Worm (Caenorhabditis elegans): ENCODE data around the gene cls-2.

DNA sequence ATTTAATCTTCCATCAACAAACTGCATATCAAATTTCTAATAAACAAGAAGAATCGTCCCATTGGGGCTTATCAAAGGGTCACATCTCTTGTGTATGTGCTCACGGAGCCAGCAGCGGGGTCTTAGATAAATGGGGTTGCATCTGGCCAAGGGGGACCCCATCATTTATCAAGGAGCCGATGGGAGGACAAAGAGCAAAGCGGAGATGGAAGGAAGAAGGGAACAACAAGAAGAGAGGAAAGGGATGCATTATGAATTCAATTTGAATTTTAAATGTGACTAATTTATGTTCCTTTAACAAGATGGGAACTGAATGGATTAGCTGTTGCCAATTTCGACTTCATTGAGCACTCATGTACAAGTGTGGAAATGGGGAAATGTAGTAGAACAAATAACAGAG lies 29.5 kb downstream of the cls-2 start:
- no peak for TF ChIP-seq nhr-90 (tag; optimal IDR thresholded peaks at IDR 0.05; ENCODE audit: poor library complexity)
- no peak for TF ChIP-seq ces-1 (GFP tag; optimal IDR thresholded peaks at IDR 0.05)
- peak; percentile 21 for TF ChIP-seq lin-39 (tag; optimal IDR thresholded peaks at IDR 0.05)
- no peak for TF ChIP-seq mdl-1 (tag; optimal IDR thresholded peaks at IDR 0.05)
- TF ChIP-seq lsy-2 (tag; optimal IDR thresholded peaks at IDR 0.05), result peak in 1 of 2 experiments; percentile 16
- TF ChIP-seq sptf-1 (tag; optimal IDR thresholded peaks at IDR 0.05), result no peak

Measured in whole organism, L1 larva.